Worm (Caenorhabditis elegans): ENCODE results near the gene Y71H10B.1.

Gene Y71H10B.1

ce11 chrX:2809611-2810010 lies 30.5 kb downstream of the Y71H10B.1 start, which contains the start of gene C14A11.9 (continued):
- TF ChIP-seq ceh-100 (GFP tag; IDR thresholded peaks at IDR 0.05) = 0 out of 2 replicates have a peak, but pooled peaks have one; percentile 33
- TF ChIP-seq nhr-90 (tag; optimal IDR thresholded peaks at IDR 0.05) = no peak
- TF ChIP-seq ZK185.1 (tag; optimal IDR thresholded peaks at IDR 0.05; ENCODE audit: poor library complexity, severe bottlenecking) = peak; percentile 86
- TF ChIP-seq ceh-27 (GFP tag; optimal IDR thresholded peaks at IDR 0.05) = peak; percentile 84
- TF ChIP-seq egl-44 (GFP tag; IDR thresholded peaks at IDR 0.05) = peak; percentile 71; the same call in 1 of the 2 replicates
- TF ChIP-seq K12H6.12 (tag; optimal IDR thresholded peaks at IDR 0.05) = peak; percentile 74
- peak; percentile 2 for TF ChIP-seq nhr-27 (tag; optimal IDR thresholded peaks at IDR 0.05)
- no peak for TF ChIP-seq B0035.1 (tag; optimal IDR thresholded peaks at IDR 0.05)
- peak in 1 of 3 experiments; percentile 88 for TF ChIP-seq lin-35 (GFP tag; optimal IDR thresholded peaks at IDR 0.05)
- TF ChIP-seq snpc-4 (GFP tag; optimal IDR thresholded peaks at IDR 0.05) = no peak
- TF ChIP-seq snpc-4 (tag; optimal IDR thresholded peaks at IDR 0.05) = peak in 3 of 4 experiments; percentile 45 to 67 (median 66)
- TF ChIP-seq pha-4 (tag; optimal IDR thresholded peaks at IDR 0.05) = no peak
- no peak for TF ChIP-seq F39B2.1 (GFP tag; IDR thresholded peaks at IDR 0.05)

ce11 chrX:2807390-2807789 lies 32.7 kb downstream of the Y71H10B.1 start, which contains the start of gene C14A11.5:
Gene C14A11.5 (minus strand): TSS chrX:2807528.
- TF ChIP-seq madf-10 (tag; optimal IDR thresholded peaks at IDR 0.05) (no peak), ztf-18 (tag; optimal IDR thresholded peaks at IDR 0.05) (peak; percentile 18)

- TF ChIP-seq F37B4.10 (GFP tag; IDR thresholded peaks at IDR 0.05) (no peak), ceh-91 (GFP tag; IDR thresholded peaks at IDR 0.05) (no peak), nfya-2 (GFP tag; IDR thresholded peaks at IDR 0.05) (no peak), egl-18 (GFP tag; IDR thresholded peaks at IDR 0.05) (no peak), F33H1.4 (GFP tag; IDR thresholded peaks at IDR 0.05) (no peak), madf-8 (GFP tag; conservative IDR thresholded peaks at IDR 0.05) (no peak), D2030.7 (GFP tag; IDR thresholded peaks at IDR 0.05) (no peak), nfya-1 (tag; optimal IDR thresholded peaks at IDR 0.05; ENCODE audit: borderline replicate concordance, insufficient read depth) (no peak), aptf-3 (GFP tag; IDR thresholded peaks at IDR 0.05) (no peak), gei-17 (GFP tag; optimal IDR thresholded peaks at IDR 0.05) (no peak), ceh-58 (GFP tag; IDR thresholded peaks at IDR 0.05) (no peak), F55B11.4 (tag; optimal IDR thresholded peaks at IDR 0.05; ENCODE audit: borderline replicate concordance, insufficient read depth) (no peak), ets-4 (GFP tag; optimal IDR thresholded peaks at IDR 0.05) (no peak), ceh-40 (GFP tag; IDR thresholded peaks at IDR 0.05) (no peak), repo-1 (tag; optimal IDR thresholded peaks at IDR 0.05) (no peak), ztf-25 (GFP tag; IDR thresholded peaks at IDR 0.05) (no peak), B0019.2 (GFP tag; conservative IDR thresholded peaks at IDR 0.05) (no peak), tbx-9 (tag; optimal IDR thresholded peaks at IDR 0.05; ENCODE audit: borderline replicate concordance) (no peak), hlh-26 (GFP tag; conservative IDR thresholded peaks at IDR 0.05) (no peak)
Observed at ce11 chrX:2802562-2803165, 37.4 kb downstream of the Y71H10B.1 start, which contains the start of gene C14A11.2. Gene C14A11.2 (plus strand): TSS chrX:2803112.

- TF ChIP-seq Y56A3A.18 (GFP tag; IDR thresholded peaks at IDR 0.05) = peak; percentile 85
- TF ChIP-seq Y53G8AR.9 (GFP tag; conservative IDR thresholded peaks at IDR 0.05) = 0 out of 2 replicates have a peak, but pooled peaks have one; percentile 17
- peak; percentile 61; the same call in 1 of the 2 replicates for TF ChIP-seq pbrm-1 (GFP tag; IDR thresholded peaks at IDR 0.05)
- 0 out of 2 replicates have a peak, but pooled peaks have one; percentile 56 for TF ChIP-seq madf-6 (GFP tag; IDR thresholded peaks at IDR 0.05)
- TF ChIP-seq D2030.7 (GFP tag; IDR thresholded peaks at IDR 0.05) = peak; percentile 33; the same call in 1 of the 2 replicates
- TF ChIP-seq madf-3 (GFP tag; IDR thresholded peaks at IDR 0.05) = 0 out of 2 replicates have a peak, but pooled peaks have one; percentile 10
- 0 out of 2 replicates have a peak, but pooled peaks have one; percentile 47 for TF ChIP-seq cebp-2 (GFP tag; IDR thresholded peaks at IDR 0.05)
- peak; percentile 66 for TF ChIP-seq ekl-4 (GFP tag; IDR thresholded peaks at IDR 0.05)
- peak; percentile 52 for TF ChIP-seq B0261.1 (tag; optimal IDR thresholded peaks at IDR 0.05)
- peak; percentile 64; the same call in 1 of the 2 replicates for TF ChIP-seq nfyb-1 (GFP tag; IDR thresholded peaks at IDR 0.05)
- TF ChIP-seq lin-26 (GFP tag; IDR thresholded peaks at IDR 0.05) = peak; percentile 83
Observed at ce11 chrX:2801666-2802065, 38.4 kb downstream of the Y71H10B.1 start.
